Fruit fly (Drosophila melanogaster) whole organism, embryonic: ENCODE results near the gene Dbp73D.
A peak's percentile ranks its signal among the peaks of the same experiment; 100 is the strongest.

Source experiments
- ATbp ChIP-seq: fragments of 200-800 bp; sonication (Bioruptor generic); optimal IDR thresholded peaks from 2 replicates; lab custom pipeline; 2017; ENCODE audit warnings: missing biosample characterization, mild to moderate bottlenecking, missing genetic modification characterization, missing genetic modification reagents
- CG1024 ChIP-seq: fragments of 200-800 bp; sonication (Bioruptor generic); IDR thresholded peaks from 2 replicates; pipeline ENCODE4 v1.3.6; 2022; ENCODE audit warnings: missing biosample characterization, missing genetic modification characterization
- CG10321 ChIP-seq: fragments of 200-800 bp; sonication (Bioruptor generic); IDR thresholded peaks from 2 replicates; pipeline ENCODE4 v1.3.6; 2022; ENCODE audit warnings: missing biosample characterization, missing genetic modification characterization
- CG10431 ChIP-seq: fragments of 200-800 bp; sonication (Bioruptor generic); optimal IDR thresholded peaks from 3 replicates; lab custom pipeline; 2018; ENCODE audit warnings: missing biosample characterization, mild to moderate bottlenecking, missing genetic modification characterization
- CG10565 ChIP-seq: fragments of 200-800 bp; sonication (Bioruptor generic); optimal IDR thresholded peaks from 3 replicates; lab custom pipeline; 2016; ENCODE audit warnings: missing biosample characterization, mild to moderate bottlenecking, missing genetic modification characterization
- CG11560 ChIP-seq: fragments of 200-800 bp; sonication (Bioruptor generic); IDR thresholded peaks from 3 replicates; pipeline ENCODE4 v1.3.6; 2022; ENCODE audit warnings: missing biosample characterization, missing genetic modification characterization
- CG12071 ChIP-seq: fragments of 200-800 bp; sonication (Bioruptor generic); optimal IDR thresholded peaks from 3 replicates; lab custom pipeline; 2018; ENCODE audit warnings: missing biosample characterization, mild to moderate bottlenecking, missing genetic modification characterization
- CG14014 ChIP-seq: fragments of 200-800 bp; sonication (Bioruptor generic); IDR thresholded peaks from 2 replicates; pipeline ENCODE4 v1.3.6; 2022; ENCODE audit warnings: missing biosample characterization, missing genetic modification characterization
- CG1602 ChIP-seq: fragments of 200-800 bp; sonication (Bioruptor generic); optimal IDR thresholded peaks from 3 replicates; lab custom pipeline; 2016; ENCODE audit warnings: missing biosample characterization, missing genetic modification characterization
- CG1832 ChIP-seq: fragments of 200-800 bp; sonication (Bioruptor generic); optimal IDR thresholded peaks from 2 replicates; lab custom pipeline; 2017; ENCODE audit warnings: missing biosample characterization, mild to moderate bottlenecking, missing genetic modification characterization, inconsistent platforms
- CG30020 ChIP-seq: fragments of 200-800 bp; optimal IDR thresholded peaks from 2 replicates; lab custom pipeline; 2019; ENCODE audit warnings: missing biosample characterization, mild to moderate bottlenecking, missing genetic modification characterization, moderate library complexity
- CG3065 ChIP-seq: fragments of 200-800 bp; sonication (Bioruptor generic); optimal IDR thresholded peaks from 2 replicates; lab custom pipeline; 2016; ENCODE audit warnings: missing biosample characterization, missing genetic modification characterization
- CG3163 ChIP-seq: fragments of 200-800 bp; sonication (Bioruptor generic); optimal IDR thresholded peaks from 3 replicates; lab custom pipeline; 2016; ENCODE audit warnings: missing biosample characterization, missing genetic modification characterization
- CG32772 ChIP-seq: fragments of 200-800 bp; sonication (Bioruptor generic); IDR thresholded peaks from 2 replicates; pipeline ENCODE4 v1.3.6; 2022; ENCODE audit warnings: missing biosample characterization, missing genetic modification characterization
- CG4360 ChIP-seq: fragments of 200-800 bp; sonication (Bioruptor generic); IDR thresholded peaks from 2 replicates; pipeline ENCODE4 v1.3.6; 2022; ENCODE audit warnings: missing biosample characterization, missing genetic modification characterization
- CG6175 ChIP-seq: fragments of 200-800 bp; sonication (Bioruptor generic); IDR thresholded peaks from 3 replicates; pipeline ENCODE4 v1.3.6; 2022; ENCODE audit warnings: missing biosample characterization, missing genetic modification characterization
- CG6254 ChIP-seq: fragments of 200-800 bp; sonication (Bioruptor generic); optimal IDR thresholded peaks from 3 replicates; lab custom pipeline; 2017; ENCODE audit warnings: mild to moderate bottlenecking, missing biosample characterization, missing genetic modification reagents, missing genetic modification characterization
- CG6654 ChIP-seq: fragments of 200-800 bp; sonication (Bioruptor generic); optimal IDR thresholded peaks from 2 replicates; lab custom pipeline; 2017; ENCODE audit warnings: missing biosample characterization, mild to moderate bottlenecking, missing genetic modification characterization
- CG6689 ChIP-seq: fragments of 200-800 bp; sonication (Bioruptor generic); IDR thresholded peaks from 2 replicates; pipeline ENCODE4 v1.3.6; 2022; ENCODE audit warnings: missing biosample characterization, missing genetic modification characterization
- CG7357 ChIP-seq: fragments of 200-800 bp; sonication (Bioruptor generic); IDR thresholded peaks from 3 replicates; pipeline ENCODE4 v1.3.6; 2022; ENCODE audit warnings: missing biosample characterization, missing genetic modification characterization
- CG8290 ChIP-seq, 3 experiments: fragments of 200-800 bp; sonication (Bioruptor generic); optimal IDR thresholded peaks; 2 replicates each; lab custom pipeline; 2016 to 2019; ENCODE audit warnings: missing biosample characterization in 3 of 3, missing genetic modification characterization in 3 of 3, mild to moderate bottlenecking in 2 of 3, moderate library complexity in 1 of 3
- CG8765 ChIP-seq: fragments of 200-800 bp; sonication (Bioruptor generic); IDR thresholded peaks from 2 replicates; pipeline ENCODE4 v1.3.6; 2022; ENCODE audit warnings: missing biosample characterization, missing genetic modification characterization
- CHES-1-like ChIP-seq: fragments of 200-800 bp; sonication (Bioruptor generic); optimal IDR thresholded peaks from 2 replicates; lab custom pipeline; 2016; ENCODE audit warnings: missing biosample characterization, missing genetic modification characterization
- Dref ChIP-seq: fragments of 200-800 bp; sonication (Bioruptor generic); IDR thresholded peaks from 2 replicates; pipeline ENCODE4 v1.3.6; 2022; ENCODE audit warnings: missing biosample characterization, missing genetic modification characterization
- Ets65A ChIP-seq: fragments of 200-800 bp; sonication (Bioruptor generic); peaks from one replicate; lab custom pipeline; 2016; ENCODE audit warnings: missing biosample characterization, missing genetic modification characterization
- Hr3 ChIP-seq: fragments of 200-800 bp; sonication (Bioruptor generic); optimal IDR thresholded peaks from 3 replicates; lab custom pipeline; 2016; ENCODE audit warnings: missing biosample characterization, missing genetic modification characterization
- MBD-R2 ChIP-seq: fragments of 200-800 bp; sonication (Bioruptor generic); IDR thresholded peaks from 2 replicates; pipeline ENCODE4 v1.3.6; 2022; ENCODE audit warnings: missing biosample characterization, missing genetic modification characterization
- MESR4 ChIP-seq: fragments of 200-800 bp; sonication (Bioruptor generic); optimal IDR thresholded peaks from 2 replicates; lab custom pipeline; 2018; ENCODE audit warnings: missing biosample characterization, mild to moderate bottlenecking, missing genetic modification characterization, moderate library complexity
- Mad ChIP-seq: fragments of 200-800 bp; sonication (Bioruptor generic); optimal IDR thresholded peaks from 2 replicates; lab custom pipeline; 2016; ENCODE audit warnings: missing biosample characterization, missing genetic modification characterization
- NC2β ChIP-seq: fragments of 200-800 bp; sonication (Bioruptor generic); optimal IDR thresholded peaks from 2 replicates; lab custom pipeline; 2016; ENCODE audit warnings: missing biosample characterization, missing genetic modification characterization
- cg ChIP-seq: fragments of 200-800 bp; sonication (Bioruptor generic); optimal IDR thresholded peaks from 3 replicates; lab custom pipeline; 2019; ENCODE audit warnings: missing biosample characterization, mild to moderate bottlenecking, missing genetic modification characterization, moderate library complexity
- chn ChIP-seq: fragments of 200-800 bp; sonication (Bioruptor generic); optimal IDR thresholded peaks from 2 replicates; lab custom pipeline; 2016; ENCODE audit warnings: missing biosample characterization, missing genetic modification characterization
- danr ChIP-seq: fragments of 200-800 bp; sonication (Bioruptor generic); IDR thresholded peaks from 2 replicates; pipeline ENCODE4 v1.3.6; 2022; ENCODE audit warnings: missing biosample characterization, missing genetic modification characterization
- emc ChIP-seq: fragments of 200-800 bp; sonication (Bioruptor generic); optimal IDR thresholded peaks from 2 replicates; lab custom pipeline; 2016; ENCODE audit warnings: missing biosample characterization, missing genetic modification characterization
- en ChIP-seq: fragments of 200-800 bp; sonication (Bioruptor generic); optimal IDR thresholded peaks from 2 replicates; lab custom pipeline; 2016; ENCODE audit warnings: missing biosample characterization, missing genetic modification characterization
- esg ChIP-seq: fragments of 200-800 bp; sonication (Bioruptor generic); conservative IDR thresholded peaks from 2 replicates; pipeline ENCODE4 v1.3.6; 2022; ENCODE audit warnings: missing biosample characterization, missing genetic modification characterization
- hkb ChIP-seq, 2 experiments: fragments of 200-800 bp in 1 of 2; fragments of >200 bp in 1 of 2; sonication (Bioruptor generic) in 1 of 2; IDR thresholded peaks in 1 of 2; optimal IDR thresholded peaks in 1 of 2; 2 replicates each; pipeline versions ENCODE4 v1.3.6 to Lab custom; 2017 to 2022; ENCODE audit warnings: missing biosample characterization in 1 of 2, missing genetic modification characterization in 1 of 2
- nerfin-1 ChIP-seq: fragments of 200-800 bp; sonication (Bioruptor generic); optimal IDR thresholded peaks from 3 replicates; lab custom pipeline; 2019; ENCODE audit warnings: missing biosample characterization, mild to moderate bottlenecking, missing genetic modification characterization, moderate library complexity
- nerfin-2 ChIP-seq: fragments of 200-800 bp; sonication (Bioruptor generic); IDR thresholded peaks from 2 replicates; pipeline ENCODE4 v1.3.6; 2022; ENCODE audit warnings: missing biosample characterization, missing genetic modification characterization; ENCODE audit not compliant: partially characterized antibody
- onecut ChIP-seq: fragments of 200-800 bp; sonication (Bioruptor generic); IDR thresholded peaks from 2 replicates; pipeline ENCODE4 v1.3.6; 2022; ENCODE audit warnings: missing biosample characterization, missing genetic modification characterization
- pfk ChIP-seq: fragments of 200-800 bp; sonication (Bioruptor generic); optimal IDR thresholded peaks from 2 replicates; lab custom pipeline; 2018; ENCODE audit warnings: missing biosample characterization, mild to moderate bottlenecking, missing genetic modification characterization, moderate library complexity
- pita ChIP-seq: fragments of 200-800 bp; sonication (Bioruptor generic); optimal IDR thresholded peaks from 2 replicates; lab custom pipeline; 2017; ENCODE audit warnings: missing biosample characterization, mild to moderate bottlenecking, missing genetic modification characterization
- pros ChIP-seq: fragments of 200-800 bp; sonication (Bioruptor generic); optimal IDR thresholded peaks from 3 replicates; lab custom pipeline; 2019; ENCODE audit warnings: missing biosample characterization, mild to moderate bottlenecking, missing genetic modification characterization, moderate library complexity
- pzg ChIP-seq: fragments of 200-800 bp; sonication (Bioruptor generic); optimal IDR thresholded peaks from 3 replicates; lab custom pipeline; 2018; ENCODE audit warnings: missing biosample characterization, mild to moderate bottlenecking, missing genetic modification characterization, moderate library complexity
- slp2 ChIP-seq: fragments of 200-800 bp; sonication (Bioruptor generic); optimal IDR thresholded peaks from 2 replicates; lab custom pipeline; 2016; ENCODE audit warnings: missing biosample characterization, missing genetic modification characterization
- ssp ChIP-seq: fragments of 200-800 bp; sonication (Bioruptor generic); IDR thresholded peaks from 2 replicates; pipeline ENCODE4 v1.3.6; 2022; ENCODE audit warnings: missing biosample characterization, missing genetic modification characterization
- tio ChIP-seq: fragments of 200-800 bp; sonication (Bioruptor generic); optimal IDR thresholded peaks from 2 replicates; lab custom pipeline; 2017; ENCODE audit warnings: missing biosample characterization, missing genetic modification characterization, inconsistent platforms
- zen ChIP-seq: fragments of 200-800 bp; sonication (Bioruptor generic); optimal IDR thresholded peaks from 3 replicates; lab custom pipeline; 2018; ENCODE audit warnings: missing biosample characterization, mild to moderate bottlenecking, missing genetic modification characterization, moderate library complexity
- zfh2 ChIP-seq: fragments of 200-800 bp; sonication (Bioruptor generic); optimal IDR thresholded peaks from 2 replicates; lab custom pipeline; 2016; ENCODE audit warnings: missing biosample characterization, missing genetic modification characterization

Gene Dbp73D

DNA sequence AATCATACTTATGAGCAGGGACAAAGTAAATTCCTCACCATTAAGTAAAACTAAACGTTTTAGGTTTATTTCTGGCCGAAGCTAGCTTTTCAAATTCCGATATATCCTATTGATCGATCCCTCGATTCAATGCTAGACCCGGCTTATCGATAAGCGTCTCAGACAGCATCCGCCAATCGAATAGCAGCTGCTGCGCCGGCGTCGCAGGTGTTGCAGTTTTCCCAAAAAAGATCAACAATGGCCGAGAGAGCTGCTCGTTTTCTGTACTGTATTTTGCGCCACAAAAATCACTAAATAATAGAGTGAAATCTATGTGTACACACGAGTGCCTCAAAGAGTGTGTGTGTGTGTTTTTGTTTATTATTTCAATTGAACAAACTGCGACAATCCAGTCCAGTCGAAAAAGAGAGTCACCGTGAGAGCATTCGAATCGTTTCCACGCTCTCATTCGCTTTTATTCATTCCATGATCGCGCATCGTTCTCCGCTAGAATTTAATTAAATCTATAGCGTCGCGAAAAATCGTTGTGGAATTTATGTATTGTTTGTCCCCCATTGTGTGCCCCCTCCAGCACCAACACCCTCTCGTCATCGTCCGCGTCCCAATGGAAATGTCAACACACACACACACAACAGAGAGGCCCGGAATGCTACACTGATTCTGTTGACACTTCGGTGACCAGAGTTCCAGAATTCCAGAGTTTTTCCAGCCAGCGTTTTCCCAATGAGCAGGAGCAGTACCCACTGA, 17.0 kb downstream of the Dbp73D start (continued):
- TF ChIP-seq CG12071 (GFP tag; lab: Kevin White, UChicago): no peak
- peak; percentile 19 for TF ChIP-seq pzg (GFP tag; lab: Kevin White, UChicago)
- no peak for TF ChIP-seq CG6689
- no peak for TF ChIP-seq slp2
- TF ChIP-seq zfh2 (GFP tag; lab: Kevin White, UChicago): no peak
- no peak for TF ChIP-seq CG10431
- TF ChIP-seq esg (GFP tag; lab: Robert Waterston, UW): no peak
- no peak for TF ChIP-seq pfk (GFP tag; lab: Kevin White, UChicago)
- no peak for TF ChIP-seq Mad
- TF ChIP-seq CG6254 (GFP tag; lab: Kevin White, UChicago): peak; percentile 64
- TF ChIP-seq CG7357 (GFP tag; lab: Robert Waterston, UW): no peak
- TF ChIP-seq CG8290 (GFP tag; optimal IDR thresholded peaks at IDR 0.05; lab: Kevin White, UChicago): peak; percentile 28
- TF ChIP-seq CG8290 (tag; optimal IDR thresholded peaks at IDR 0.05; lab: Kevin White, UChicago): peak in 1 of 2 experiments; percentile 29
- TF ChIP-seq CG1602 (GFP tag; lab: Kevin White, UChicago): no peak
- no peak for TF ChIP-seq NC2β (GFP tag; lab: Kevin White, UChicago)
- no peak for TF ChIP-seq CG6654 (GFP tag; lab: Kevin White, UChicago)
- TF ChIP-seq CG11560 (tag; lab: Robert Waterston, UW): peak; percentile 93
- no peak for TF ChIP-seq CG6175
- TF ChIP-seq pros (GFP tag; lab: Kevin White, UChicago): no peak
- no peak for TF ChIP-seq CG30020 (tag; lab: Kevin White, UChicago)
- no peak for TF ChIP-seq CG10565 (GFP tag; lab: Kevin White, UChicago)
- TF ChIP-seq tio (GFP tag; lab: Kevin White, UChicago): no peak
- no peak for TF ChIP-seq hkb (optimal IDR thresholded peaks at IDR 0.05; lab: Kevin White, UChicago)
- TF ChIP-seq hkb (GFP tag; IDR thresholded peaks at IDR 0.05; lab: Robert Waterston, UW): no peak
- TF ChIP-seq en (GFP tag; lab: Kevin White, UChicago): no peak
- no peak for TF ChIP-seq CG14014 (GFP tag; lab: Robert Waterston, UW)
- TF ChIP-seq ssp (GFP tag; lab: Robert Waterston, UW): no peak
- no peak for TF ChIP-seq CG8765 (GFP tag; lab: Robert Waterston, UW)
- no peak for TF ChIP-seq danr
- TF ChIP-seq CG32772 (GFP tag; lab: Robert Waterston, UW): no peak
- TF ChIP-seq pita (GFP tag; lab: Kevin White, UChicago): no peak
- no peak for TF ChIP-seq emc (GFP tag; lab: Kevin White, UChicago)
- no peak for TF ChIP-seq CG1024 (GFP tag; lab: Robert Waterston, UW)
- no peak for TF ChIP-seq Hr3
- no peak for TF ChIP-seq CG3163 (GFP tag; lab: Kevin White, UChicago)

DNA sequence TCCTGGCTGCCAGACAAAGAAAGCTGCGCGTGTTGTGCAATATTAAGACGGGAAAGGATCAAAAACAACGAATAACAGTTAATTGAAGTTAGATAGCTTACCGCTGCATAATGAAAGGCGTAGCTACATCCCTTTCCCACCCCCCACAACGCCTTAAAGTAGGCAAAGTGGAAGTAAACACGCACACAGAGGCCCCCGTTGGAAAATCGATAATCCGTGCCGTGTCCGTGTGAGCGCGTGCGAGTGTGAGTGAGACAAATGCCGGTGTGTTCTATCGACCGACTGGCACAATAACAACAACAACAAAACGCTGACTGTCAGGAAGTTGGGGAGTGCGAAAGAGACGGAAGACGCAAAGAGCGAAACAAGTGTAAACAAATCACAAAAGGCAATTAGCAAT, 18.2 kb downstream of the Dbp73D start:
- TF ChIP-seq MBD-R2 (GFP tag; lab: Robert Waterston, UW) (peak; percentile 56; the same call in 1 of the 2 replicates), nerfin-2 (GFP tag; lab: Robert Waterston, UW) (0 out of 2 replicates have a peak, but pooled peaks have one; percentile 11), CG1832 (GFP tag; lab: Kevin White, UChicago) (peak; percentile 64), ATbp (GFP tag; lab: Kevin White, UChicago) (no peak), CG3065 (GFP tag; lab: Kevin White, UChicago) (no peak), CG4360 (peak; percentile 97), onecut (GFP tag; lab: Robert Waterston, UW) (peak; percentile 100), zen (tag; lab: Kevin White, UChicago) (peak; percentile 35), Dref (0 out of 2 replicates have a peak, but pooled peaks have one; percentile 11), cg (GFP tag; lab: Kevin White, UChicago) (peak; percentile 82), chn (GFP tag; lab: Kevin White, UChicago) (peak; percentile 11), CG8290 (GFP tag; optimal IDR thresholded peaks at IDR 0.05; lab: Kevin White, UChicago) (peak; percentile 60), CG8290 (tag; optimal IDR thresholded peaks at IDR 0.05; lab: Kevin White, UChicago) (peak in 1 of 2 experiments; percentile 97), MESR4 (GFP tag; lab: Kevin White, UChicago) (peak; percentile 12), hkb (optimal IDR thresholded peaks at IDR 0.05; lab: Kevin White, UChicago) (peak; percentile 25), hkb (GFP tag; IDR thresholded peaks at IDR 0.05; lab: Robert Waterston, UW) (no peak), CHES-1-like (GFP tag; lab: Kevin White, UChicago) (no peak), Ets65A (GFP tag; lab: Kevin White, UChicago) (peak; percentile 82), CG10321 (GFP tag; lab: Robert Waterston, UW) (peak; percentile 11; the same call in 1 of the 2 replicates), nerfin-1 (tag; lab: Kevin White, UChicago) (peak; percentile 66)
